Worm (Caenorhabditis elegans): ENCODE results near the gene cpt-1.
A peak's percentile ranks its signal among the peaks of the same experiment; 100 is the strongest.

cpt-1 gene

ce11 chrII:12796040-12796502, at the start of gene cpt-1:
TSS of gene cpt-1 (minus strand) at chrII:12796452.
- no peak for TF ChIP-seq F13C5.2 (tag; optimal IDR thresholded peaks at IDR 0.05)
- no peak for TF ChIP-seq tbx-11 (GFP tag; IDR thresholded peaks at IDR 0.05)
- TF ChIP-seq ceh-36 (tag; optimal IDR thresholded peaks at IDR 0.05) = no peak
- TF ChIP-seq hmg-4 (GFP tag; optimal IDR thresholded peaks at IDR 0.05) = no peak
- TF ChIP-seq flt-1 (GFP tag; IDR thresholded peaks at IDR 0.05) = no peak
- no peak for TF ChIP-seq tbx-37 (GFP tag; conservative IDR thresholded peaks at IDR 0.05)
- TF ChIP-seq scrt-1 (GFP tag; IDR thresholded peaks at IDR 0.05) = no peak
- no peak for TF ChIP-seq ama-1 (optimal IDR thresholded peaks at IDR 0.05)
- TF ChIP-seq B0310.2 (tag; optimal IDR thresholded peaks at IDR 0.05) = no peak

ce11 chrII:12840057-12840456, 43.8 kb upstream of the cpt-1 start, which contains the start of gene lgc-35:
TSS of gene lgc-35 (minus strand) at chrII:12840157.
- TF ChIP-seq pes-1 (GFP tag; IDR thresholded peaks at IDR 0.05) (no peak), B0310.2 (tag; optimal IDR thresholded peaks at IDR 0.05) (no peak), scrt-1 (GFP tag; IDR thresholded peaks at IDR 0.05) (no peak), ceh-13 (GFP tag; optimal IDR thresholded peaks at IDR 0.05) (no peak)

- TF ChIP-seq ama-1 (optimal IDR thresholded peaks at IDR 0.05) = no peak
- TF ChIP-seq sea-1 (GFP tag; conservative IDR thresholded peaks at IDR 0.05) = no peak
- TF ChIP-seq pes-1 (GFP tag; IDR thresholded peaks at IDR 0.05) = no peak
- no peak for TF ChIP-seq hnd-1 (tag; optimal IDR thresholded peaks at IDR 0.05)
- no peak for TF ChIP-seq hmbx-1 (tag; optimal IDR thresholded peaks at IDR 0.05)
- TF ChIP-seq scrt-1 (GFP tag; IDR thresholded peaks at IDR 0.05) = no peak
- no peak for TF ChIP-seq tbx-11 (GFP tag; IDR thresholded peaks at IDR 0.05)
- no peak for TF ChIP-seq flt-1 (GFP tag; IDR thresholded peaks at IDR 0.05)
- TF ChIP-seq hmg-4 (GFP tag; optimal IDR thresholded peaks at IDR 0.05) = no peak
- TF ChIP-seq ceh-36 (tag; optimal IDR thresholded peaks at IDR 0.05) = no peak
- no peak for TF ChIP-seq B0310.2 (tag; optimal IDR thresholded peaks at IDR 0.05)
- no peak for TF ChIP-seq ceh-13 (GFP tag; optimal IDR thresholded peaks at IDR 0.05)
- TF ChIP-seq tbx-37 (GFP tag; conservative IDR thresholded peaks at IDR 0.05) = no peak
- TF ChIP-seq F13C5.2 (tag; optimal IDR thresholded peaks at IDR 0.05) = no peak
- no peak for TF ChIP-seq ets-7 (tag; optimal IDR thresholded peaks at IDR 0.05)
- no peak for TF ChIP-seq aly-1 (tag; optimal IDR thresholded peaks at IDR 0.05)
- no peak for TF ChIP-seq tra-4 (tag; optimal IDR thresholded peaks at IDR 0.05)
Observed at ce11 chrII:12830347-12830746, 34.1 kb upstream of the cpt-1 start, which contains the start of gene bcmo-1. TSS of gene bcmo-1 (plus strand) at chrII:12830676.

ce11 chrII:12828863-12829262, 32.6 kb upstream of the cpt-1 start, which contains the start of gene Y46G5A.23:
TSS of gene Y46G5A.23 (minus strand) at chrII:12828963.
- TF ChIP-seq ceh-13 (GFP tag; optimal IDR thresholded peaks at IDR 0.05) = no peak
- no peak for TF ChIP-seq tbx-37 (GFP tag; conservative IDR thresholded peaks at IDR 0.05)
- TF ChIP-seq pes-1 (GFP tag; IDR thresholded peaks at IDR 0.05) = no peak
- no peak for TF ChIP-seq hnd-1 (tag; optimal IDR thresholded peaks at IDR 0.05)
- no peak for TF ChIP-seq hmg-4 (GFP tag; optimal IDR thresholded peaks at IDR 0.05)
- TF ChIP-seq ceh-36 (tag; optimal IDR thresholded peaks at IDR 0.05) = no peak
- no peak for TF ChIP-seq aly-1 (tag; optimal IDR thresholded peaks at IDR 0.05)
- TF ChIP-seq ama-1 (optimal IDR thresholded peaks at IDR 0.05) = no peak
- TF ChIP-seq F13C5.2 (tag; optimal IDR thresholded peaks at IDR 0.05) = no peak

ce11 chrII:12826752-12827151, 30.5 kb upstream of the cpt-1 start, which contains the start of gene Y46G5A.38:
TSS of gene Y46G5A.38 (plus strand) at chrII:12827052.
- TF ChIP-seq ets-7 (tag; optimal IDR thresholded peaks at IDR 0.05) = no peak
- TF ChIP-seq ceh-36 (tag; optimal IDR thresholded peaks at IDR 0.05) = no peak
- TF ChIP-seq tbx-37 (GFP tag; conservative IDR thresholded peaks at IDR 0.05) = no peak
- no peak for TF ChIP-seq tbx-11 (GFP tag; IDR thresholded peaks at IDR 0.05)
- no peak for TF ChIP-seq F13C5.2 (tag; optimal IDR thresholded peaks at IDR 0.05)
- TF ChIP-seq hmg-4 (GFP tag; optimal IDR thresholded peaks at IDR 0.05) = no peak
- TF ChIP-seq hmbx-1 (tag; optimal IDR thresholded peaks at IDR 0.05) = no peak
- TF ChIP-seq B0310.2 (tag; optimal IDR thresholded peaks at IDR 0.05) = no peak
- TF ChIP-seq ceh-13 (GFP tag; optimal IDR thresholded peaks at IDR 0.05) = no peak
- no peak for TF ChIP-seq flt-1 (GFP tag; IDR thresholded peaks at IDR 0.05)
- no peak for TF ChIP-seq ama-1 (optimal IDR thresholded peaks at IDR 0.05)
- no peak for TF ChIP-seq hnd-1 (tag; optimal IDR thresholded peaks at IDR 0.05)
- TF ChIP-seq sea-1 (GFP tag; conservative IDR thresholded peaks at IDR 0.05) = no peak
- no peak for TF ChIP-seq tra-4 (tag; optimal IDR thresholded peaks at IDR 0.05)
- no peak for TF ChIP-seq pes-1 (GFP tag; IDR thresholded peaks at IDR 0.05)
- TF ChIP-seq aly-1 (tag; optimal IDR thresholded peaks at IDR 0.05) = no peak
- TF ChIP-seq scrt-1 (GFP tag; IDR thresholded peaks at IDR 0.05) = no peak

- TF ChIP-seq pes-1 (GFP tag; IDR thresholded peaks at IDR 0.05) (peak; percentile 16; the same call in 1 of the 2 replicates), tra-4 (tag; optimal IDR thresholded peaks at IDR 0.05) (no peak), ceh-36 (tag; optimal IDR thresholded peaks at IDR 0.05) (peak; percentile 94), hmbx-1 (tag; optimal IDR thresholded peaks at IDR 0.05) (no peak)
Observed at ce11 chrII:12824463-12824862, 28.2 kb upstream of the cpt-1 start.

ce11 chrII:12823437-12823836, 27.2 kb upstream of the cpt-1 start, which contains the start of gene Y46G5A.36:
TSS of gene Y46G5A.36 (plus strand) at chrII:12823679.
- TF ChIP-seq ama-1 (optimal IDR thresholded peaks at IDR 0.05) (no peak), B0310.2 (tag; optimal IDR thresholded peaks at IDR 0.05) (no peak), tra-4 (tag; optimal IDR thresholded peaks at IDR 0.05) (no peak), ceh-13 (GFP tag; optimal IDR thresholded peaks at IDR 0.05) (no peak), ets-7 (tag; optimal IDR thresholded peaks at IDR 0.05) (no peak), sea-1 (GFP tag; conservative IDR thresholded peaks at IDR 0.05) (no peak), hmbx-1 (tag; optimal IDR thresholded peaks at IDR 0.05) (no peak)

- TF ChIP-seq ceh-36 (tag; optimal IDR thresholded peaks at IDR 0.05) (no peak), hnd-1 (tag; optimal IDR thresholded peaks at IDR 0.05) (no peak), aly-1 (tag; optimal IDR thresholded peaks at IDR 0.05) (no peak), tbx-11 (GFP tag; IDR thresholded peaks at IDR 0.05) (no peak), tbx-37 (GFP tag; conservative IDR thresholded peaks at IDR 0.05) (no peak), B0310.2 (tag; optimal IDR thresholded peaks at IDR 0.05) (no peak), ceh-13 (GFP tag; optimal IDR thresholded peaks at IDR 0.05) (no peak), ets-7 (tag; optimal IDR thresholded peaks at IDR 0.05) (no peak), hmg-4 (GFP tag; optimal IDR thresholded peaks at IDR 0.05) (no peak), sea-1 (GFP tag; conservative IDR thresholded peaks at IDR 0.05) (no peak), scrt-1 (GFP tag; IDR thresholded peaks at IDR 0.05) (no peak), ama-1 (optimal IDR thresholded peaks at IDR 0.05) (no peak), tra-4 (tag; optimal IDR thresholded peaks at IDR 0.05) (no peak), flt-1 (GFP tag; IDR thresholded peaks at IDR 0.05) (no peak)
Observed at ce11 chrII:12819979-12820378, 23.7 kb upstream of the cpt-1 start.

All from whole organism, early embryonic.